Fruit fly (Drosophila melanogaster) whole organism, adult: ENCODE measurements around the gene XNP.

Experiments
- CG11617 ChIP-seq: fragments of 200-800 bp; sonication (Bioruptor generic); optimal IDR thresholded peaks from 2 replicates; lab custom pipeline; 2017; ENCODE audit warnings: mild to moderate bottlenecking, missing biosample characterization, missing genetic modification reagents, missing genetic modification characterization
- CG12768 ChIP-seq: fragments of 200-800 bp; sonication (Bioruptor generic); optimal IDR thresholded peaks from 2 replicates; lab custom pipeline; 2017; ENCODE audit warnings: missing biosample characterization, missing genetic modification characterization, mild to moderate bottlenecking, moderate library complexity, missing genetic modification reagents
- CG14711 ChIP-seq: fragments of 200-800 bp; sonication (Bioruptor generic); optimal IDR thresholded peaks from 2 replicates; lab custom pipeline; 2018; ENCODE audit warnings: missing biosample characterization, mild to moderate bottlenecking, missing genetic modification characterization, moderate library complexity
- CG1620 ChIP-seq: fragments of 200-800 bp; sonication (Bioruptor generic); optimal IDR thresholded peaks from 2 replicates; lab custom pipeline; 2016; ENCODE audit warnings: missing biosample characterization, missing genetic modification characterization
- CG33017 ChIP-seq: fragments of 200-800 bp; sonication (Bioruptor generic); optimal IDR thresholded peaks from 2 replicates; lab custom pipeline; 2018; ENCODE audit warnings: missing biosample characterization, mild to moderate bottlenecking, missing genetic modification characterization, moderate library complexity
- CG5204 ChIP-seq: fragments of 200-800 bp; sonication (Bioruptor generic); optimal IDR thresholded peaks from 2 replicates; lab custom pipeline; 2016; ENCODE audit warnings: missing biosample characterization, missing genetic modification characterization
- CG7045 ChIP-seq: fragments of 200-800 bp; sonication (Bioruptor generic); optimal IDR thresholded peaks from 2 replicates; lab custom pipeline; 2017; ENCODE audit warnings: missing biosample characterization, mild to moderate bottlenecking, missing genetic modification characterization
- CG7101 ChIP-seq: fragments of 200-800 bp; sonication (Bioruptor generic); optimal IDR thresholded peaks from 2 replicates; lab custom pipeline; 2018; ENCODE audit warnings: missing biosample characterization, mild to moderate bottlenecking, missing genetic modification characterization, moderate library complexity
- Clk ChIP-seq: fragments of 200-800 bp; sonication (Bioruptor generic); optimal IDR thresholded peaks from 2 replicates; lab custom pipeline; 2017; ENCODE audit warnings: missing biosample characterization, missing genetic modification characterization
- Crg-1 ChIP-seq: fragments of 200-800 bp; sonication (Bioruptor generic); optimal IDR thresholded peaks from 2 replicates; lab custom pipeline; 2016; ENCODE audit warnings: missing biosample characterization, missing genetic modification characterization
- Hr96 ChIP-seq: fragments of 200-800 bp; sonication (Bioruptor generic); optimal IDR thresholded peaks from 2 replicates; lab custom pipeline; 2016; ENCODE audit warnings: missing biosample characterization, missing genetic modification characterization
- Mnt ChIP-seq: fragments of 200-800 bp; sonication (Bioruptor generic); optimal IDR thresholded peaks from 2 replicates; lab custom pipeline; 2016; ENCODE audit warnings: missing biosample characterization, mild to moderate bottlenecking, missing genetic modification characterization
- bab1 ChIP-seq: fragments of 200-800 bp; sonication (Bioruptor generic); optimal IDR thresholded peaks from 3 replicates; lab custom pipeline; 2019; ENCODE audit warnings: missing biosample characterization, mild to moderate bottlenecking, missing genetic modification characterization, moderate library complexity
- cic ChIP-seq: fragments of 200-800 bp; sonication (Bioruptor generic); optimal IDR thresholded peaks from 2 replicates; lab custom pipeline; 2017; ENCODE audit warnings: missing biosample characterization, mild to moderate bottlenecking, missing genetic modification characterization, moderate library complexity
- cnc ChIP-seq, 2 experiments: fragments of >200 bp; optimal IDR thresholded peaks; 2 replicates each; lab custom pipeline; 2017
- kay ChIP-seq: fragments of 200-800 bp; sonication (Bioruptor generic); peaks from one replicate; lab custom pipeline; 2016; ENCODE audit warnings: missing biosample characterization, missing genetic modification characterization, borderline replicate concordance
- ovo ChIP-seq: fragments of 200-800 bp; sonication (Bioruptor generic); optimal IDR thresholded peaks from 2 replicates; lab custom pipeline; 2016; ENCODE audit warnings: missing biosample characterization, missing genetic modification characterization
- pad ChIP-seq: fragments of 200-800 bp; sonication (Bioruptor generic); optimal IDR thresholded peaks from 3 replicates; lab custom pipeline; 2017; ENCODE audit warnings: missing biosample characterization, missing genetic modification characterization, mild to moderate bottlenecking, moderate library complexity, missing genetic modification reagents
- tj ChIP-seq: fragments of 200-800 bp; sonication (Bioruptor generic); optimal IDR thresholded peaks from 3 replicates; lab custom pipeline; 2017; ENCODE audit warnings: missing biosample characterization, mild to moderate bottlenecking, missing genetic modification characterization, moderate library complexity
- toe ChIP-seq: fragments of 200-800 bp; sonication (Bioruptor generic); optimal IDR thresholded peaks from 2 replicates; lab custom pipeline; 2016; ENCODE audit warnings: missing biosample characterization, missing genetic modification characterization

The XNP gene

DNA sequence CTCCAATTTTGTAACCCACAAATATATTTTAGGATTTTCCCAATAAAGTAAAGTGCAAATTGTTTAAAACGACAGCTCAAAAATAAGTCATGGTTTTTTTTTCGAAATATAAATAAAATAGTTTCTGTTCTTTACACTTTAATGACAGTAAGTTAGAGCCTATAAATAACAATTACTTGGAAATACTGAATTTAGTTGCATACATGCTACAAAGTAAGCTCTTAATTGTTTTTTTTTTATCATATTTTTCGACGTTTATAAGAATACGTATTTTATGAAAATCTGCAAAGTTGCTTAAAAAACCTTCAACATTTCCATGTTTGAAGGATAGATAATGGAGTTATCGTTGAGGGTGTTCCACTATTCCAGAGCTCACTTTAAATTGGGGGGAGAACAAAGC lies 34.9 kb upstream of the XNP start:
- TF ChIP-seq CG11617 (GFP tag; lab: Kevin White, UChicago) (no peak), cnc (optimal IDR thresholded peaks at IDR 0.05; lab: Kevin White, UChicago) (no peak), ovo (no peak), tj (no peak), CG1620 (GFP tag; lab: Kevin White, UChicago) (no peak), Mnt (GFP tag; lab: Kevin White, UChicago) (no peak), toe (GFP tag; lab: Kevin White, UChicago) (no peak), CG14711 (no peak), pad (GFP tag; lab: Kevin White, UChicago) (no peak), CG5204 (GFP tag; lab: Kevin White, UChicago) (no peak), CG33017 (tag; lab: Kevin White, UChicago) (no peak), Crg-1 (no peak), kay (GFP tag; lab: Kevin White, UChicago) (no peak), CG7045 (GFP tag; lab: Kevin White, UChicago) (no peak), Clk (GFP tag; lab: Kevin White, UChicago) (no peak), bab1 (GFP tag; lab: Kevin White, UChicago) (no peak), CG12768 (no peak), cic (no peak)

DNA sequence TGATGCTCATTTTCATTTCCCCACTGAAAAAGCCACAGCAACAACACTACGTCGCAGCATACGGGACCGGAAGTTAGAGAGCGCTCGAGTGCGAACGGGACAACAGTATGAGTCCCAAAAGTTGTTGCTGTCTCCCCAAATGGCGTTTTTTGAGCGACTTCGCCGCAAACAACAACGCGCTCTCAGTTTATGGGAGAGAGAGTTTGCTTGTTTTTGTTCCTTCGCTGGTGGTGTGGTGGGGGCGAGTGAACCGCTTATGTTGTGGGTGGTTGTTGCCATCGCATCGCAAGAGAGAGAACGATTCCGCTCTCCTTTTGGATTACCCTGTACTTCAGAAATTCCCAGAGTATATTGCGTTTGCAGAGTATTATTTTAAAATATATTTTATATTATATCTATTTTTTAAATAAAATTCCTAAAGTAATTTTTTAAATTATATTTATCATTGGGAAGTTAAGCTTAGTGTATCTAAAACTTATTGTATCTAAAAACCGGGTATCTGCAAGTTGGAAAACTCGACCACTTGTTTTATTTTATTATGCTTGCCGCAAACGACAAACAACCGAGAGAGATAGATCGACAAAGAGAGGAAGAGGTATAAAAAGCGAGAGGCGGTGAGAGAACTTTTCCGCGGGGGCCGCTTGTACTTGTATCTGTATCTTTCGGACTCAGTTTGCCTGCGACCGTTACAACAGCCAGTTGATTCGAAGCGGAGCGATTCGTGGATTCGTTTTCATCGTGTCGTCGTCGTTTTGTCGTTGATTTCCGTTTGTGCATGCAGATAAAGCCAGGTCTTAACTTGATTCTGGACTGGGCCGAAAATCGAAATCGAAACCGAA lies 33.0 kb upstream of the XNP start, which contains the start of gene msi:
TSS of gene msi (plus strand) at position 669 of the 839 bp plus-strand sequence.
- peak; percentile 23 for TF ChIP-seq Clk (GFP tag; lab: Kevin White, UChicago)
- TF ChIP-seq tj = peak; percentile 69
- TF ChIP-seq CG11617 (GFP tag; lab: Kevin White, UChicago) = peak; percentile 88
- TF ChIP-seq Hr96 = no peak
- TF ChIP-seq bab1 (GFP tag; lab: Kevin White, UChicago) = peak; percentile 89
- TF ChIP-seq CG1620 (GFP tag; lab: Kevin White, UChicago) = no peak
- peak; percentile 35 for TF ChIP-seq ovo
- no peak for TF ChIP-seq cnc (optimal IDR thresholded peaks at IDR 0.05; lab: Kevin White, UChicago)
- peak; percentile 15 for TF ChIP-seq toe (GFP tag; lab: Kevin White, UChicago)
- peak; percentile 89 for TF ChIP-seq pad (GFP tag; lab: Kevin White, UChicago)
- TF ChIP-seq CG7045 (GFP tag; lab: Kevin White, UChicago) = peak; percentile 92
- peak; percentile 95 for TF ChIP-seq CG7101 (tag; lab: Kevin White, UChicago)
- TF ChIP-seq Crg-1 = peak; percentile 19
- peak; percentile 92 for TF ChIP-seq CG14711
- TF ChIP-seq CG33017 (tag; lab: Kevin White, UChicago) = peak; percentile 97
- TF ChIP-seq CG5204 (GFP tag; lab: Kevin White, UChicago) = peak; percentile 31
- no peak for TF ChIP-seq Mnt (GFP tag; lab: Kevin White, UChicago)
- TF ChIP-seq cic = peak; percentile 60
- TF ChIP-seq kay (GFP tag; lab: Kevin White, UChicago) = peak; percentile 23
- TF ChIP-seq CG12768 = peak; percentile 89

DNA sequence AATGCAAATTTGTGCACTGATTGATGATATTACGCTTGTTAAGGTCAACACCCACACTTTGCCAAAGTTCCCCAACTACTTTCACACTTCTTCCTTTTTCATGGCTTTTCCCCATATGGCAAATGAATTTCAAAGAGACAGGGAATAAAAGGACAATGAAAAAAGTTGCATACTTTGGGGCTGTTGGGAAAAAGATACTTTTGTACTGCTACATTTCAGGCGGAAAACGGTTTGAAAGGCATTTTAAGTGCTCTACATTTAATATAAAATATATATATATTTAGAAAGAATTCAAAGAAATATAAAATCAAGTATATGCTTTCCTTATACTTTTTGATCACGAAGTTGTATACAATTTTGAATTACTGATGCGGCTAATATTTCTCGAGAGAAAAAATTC lies 30.1 kb upstream of the XNP start:
- no peak for TF ChIP-seq CG33017 (tag; lab: Kevin White, UChicago)

DNA sequence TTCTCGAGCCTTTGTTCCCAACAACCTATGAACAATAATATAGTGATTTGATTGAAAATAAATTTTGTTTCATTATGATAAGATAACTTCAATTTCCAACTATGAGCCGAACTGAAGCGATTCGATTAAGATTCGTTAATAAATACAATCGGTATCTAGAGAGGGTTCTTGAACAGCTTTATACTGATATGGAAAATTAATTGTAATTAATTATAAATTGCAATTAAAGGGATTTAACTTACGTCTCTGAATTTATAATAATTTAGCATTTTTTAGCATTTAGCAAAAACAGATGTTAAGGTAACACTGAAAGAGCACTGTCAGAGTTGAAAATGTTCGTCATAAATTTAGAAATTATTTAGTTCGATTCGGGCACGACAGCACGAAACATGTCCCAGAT lies 23.3 kb upstream of the XNP start, which contains the start of gene CG5111:
TSS of gene CG5111 (plus strand) at position 301 of the 400 bp plus-strand sequence.
- no peak for TF ChIP-seq CG33017 (tag; lab: Kevin White, UChicago)
- TF ChIP-seq cnc (optimal IDR thresholded peaks at IDR 0.05; lab: Kevin White, UChicago) = no peak
- TF ChIP-seq CG7045 (GFP tag; lab: Kevin White, UChicago) = no peak
- no peak for TF ChIP-seq CG14711
- no peak for TF ChIP-seq cic
- no peak for TF ChIP-seq CG1620 (GFP tag; lab: Kevin White, UChicago)
- TF ChIP-seq Clk (GFP tag; lab: Kevin White, UChicago) = no peak
- no peak for TF ChIP-seq CG7101 (tag; lab: Kevin White, UChicago)
- TF ChIP-seq bab1 (GFP tag; lab: Kevin White, UChicago) = no peak
- no peak for TF ChIP-seq tj
- no peak for TF ChIP-seq Hr96
- TF ChIP-seq CG5204 (GFP tag; lab: Kevin White, UChicago) = no peak
- no peak for TF ChIP-seq toe (GFP tag; lab: Kevin White, UChicago)
- no peak for TF ChIP-seq pad (GFP tag; lab: Kevin White, UChicago)
- TF ChIP-seq CG11617 (GFP tag; lab: Kevin White, UChicago) = no peak

DNA sequence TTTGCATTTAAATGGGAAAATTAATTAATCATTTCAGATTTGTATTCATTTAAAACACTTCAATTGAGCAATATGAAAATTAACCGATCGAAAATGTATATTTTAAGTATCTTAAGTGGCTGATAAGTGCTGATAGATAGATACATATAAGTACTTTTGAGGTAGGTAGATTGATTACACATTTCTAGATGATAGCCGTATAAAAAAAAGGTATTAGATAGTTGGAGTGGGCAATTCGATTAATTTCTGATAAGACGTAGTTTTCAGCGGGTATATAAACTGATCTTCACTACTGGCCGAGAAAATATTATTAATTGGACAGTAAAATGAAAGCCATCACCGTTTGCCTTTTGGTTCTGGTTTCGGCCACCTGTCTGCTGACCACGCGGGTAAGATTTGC lies 22.3 kb upstream of the XNP start, which contains the start of gene CG5107:
TSS of gene CG5107 (plus strand) at position 301 of the 400 bp plus-strand sequence.
- TF ChIP-seq CG7101 (tag; lab: Kevin White, UChicago) (no peak), toe (GFP tag; lab: Kevin White, UChicago) (no peak), Hr96 (no peak), CG5204 (GFP tag; lab: Kevin White, UChicago) (no peak), kay (GFP tag; lab: Kevin White, UChicago) (no peak), tj (no peak), CG14711 (no peak), ovo (no peak), Mnt (GFP tag; lab: Kevin White, UChicago) (no peak), CG1620 (GFP tag; lab: Kevin White, UChicago) (no peak), Clk (GFP tag; lab: Kevin White, UChicago) (no peak), cic (no peak)

DNA sequence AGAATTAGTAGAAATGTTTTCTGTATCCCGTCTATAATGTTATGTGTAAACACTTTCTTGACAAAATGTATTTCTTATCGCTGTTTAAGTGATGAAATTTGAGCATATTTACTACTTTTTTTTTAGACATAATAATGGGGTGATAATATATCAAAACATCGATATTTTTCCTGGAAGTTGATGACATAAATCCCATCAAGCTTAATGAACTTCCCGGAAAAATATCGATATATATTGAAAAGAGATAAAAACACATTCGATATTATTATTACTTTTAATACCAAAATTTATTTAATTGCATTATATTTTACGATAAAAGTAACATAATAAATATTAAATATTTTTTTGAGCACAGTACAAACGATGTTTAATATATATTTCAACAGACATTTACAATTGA lies 13.1 kb upstream of the XNP start:
- TF ChIP-seq bab1 (GFP tag; lab: Kevin White, UChicago) (no peak), Hr96 (no peak), CG7045 (GFP tag; lab: Kevin White, UChicago) (no peak), tj (no peak), pad (GFP tag; lab: Kevin White, UChicago) (no peak), CG5204 (GFP tag; lab: Kevin White, UChicago) (no peak), Clk (GFP tag; lab: Kevin White, UChicago) (no peak)
